Fruit fly (Drosophila melanogaster): ENCODE measurements around the gene CG4020.
A peak's percentile ranks its signal among the peaks of the same experiment; 100 is the strongest.

DNA sequence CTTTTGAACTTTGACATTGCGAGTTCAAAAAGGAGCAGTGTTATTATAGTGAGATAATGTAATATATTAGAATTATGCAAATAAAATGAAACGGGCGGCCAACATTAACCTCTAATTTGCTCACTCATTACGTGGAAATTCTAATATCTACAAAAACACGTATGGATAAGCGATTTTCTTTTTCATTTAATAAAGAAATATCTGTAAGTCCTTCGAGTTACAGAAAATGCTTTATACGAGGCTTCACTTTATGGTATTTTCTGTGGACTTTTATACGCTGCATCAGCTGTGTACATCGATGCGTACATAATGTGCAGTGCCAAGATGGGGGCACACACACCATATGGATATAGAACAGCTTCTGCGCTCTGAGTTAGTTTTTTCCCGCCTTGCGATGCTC, 19.6 kb upstream of the CG4020 start:
- TF ChIP-seq CG12768 (GFP tag; optimal IDR thresholded peaks at IDR 0.05) (no peak), toe (GFP tag; optimal IDR thresholded peaks at IDR 0.05) (no peak), pad (GFP tag; optimal IDR thresholded peaks at IDR 0.05) (no peak), CG14711 (tag; optimal IDR thresholded peaks at IDR 0.05) (no peak), Clk (GFP tag; optimal IDR thresholded peaks at IDR 0.05) (no peak), CG11617 (GFP tag; optimal IDR thresholded peaks at IDR 0.05) (no peak), cnc (optimal IDR thresholded peaks at IDR 0.05) (no peak), CG5204 (GFP tag; optimal IDR thresholded peaks at IDR 0.05) (no peak), kay (GFP tag; ENCODE audit: borderline replicate concordance) (peak; percentile 65), bab1 (GFP tag; optimal IDR thresholded peaks at IDR 0.05) (no peak), Hr96 (GFP tag; optimal IDR thresholded peaks at IDR 0.05) (no peak), Crg-1 (GFP tag; optimal IDR thresholded peaks at IDR 0.05) (no peak), ovo (GFP tag; optimal IDR thresholded peaks at IDR 0.05) (no peak), CG1620 (GFP tag; optimal IDR thresholded peaks at IDR 0.05) (no peak)

Measured in whole organism, adult.